Fruit fly (Drosophila melanogaster) whole organism, embryonic: ENCODE measurements around the gene Tom.

ENCODE experiments used
- CG10147 ChIP-seq: fragments of 200-800 bp; sonication (Bioruptor generic); optimal IDR thresholded peaks from 2 replicates; lab custom pipeline; 2019; ENCODE audit warnings: missing biosample characterization, mild to moderate bottlenecking, missing genetic modification characterization, moderate library complexity
- CG10267 ChIP-seq: fragments of 200-800 bp; sonication (Bioruptor generic); optimal IDR thresholded peaks from 2 replicates; lab custom pipeline; 2018; ENCODE audit warnings: missing biosample characterization, mild to moderate bottlenecking, missing genetic modification characterization, moderate library complexity
- CG10431 ChIP-seq: fragments of 200-800 bp; sonication (Bioruptor generic); optimal IDR thresholded peaks from 3 replicates; lab custom pipeline; 2018; ENCODE audit warnings: missing biosample characterization, mild to moderate bottlenecking, missing genetic modification characterization
- CG10462 ChIP-seq: fragments of 200-800 bp; sonication (Bioruptor generic); optimal IDR thresholded peaks from 2 replicates; lab custom pipeline; 2016; ENCODE audit warnings: missing biosample characterization, missing genetic modification characterization
- CG10543 ChIP-seq: fragments of 200-800 bp; sonication (Bioruptor generic); optimal IDR thresholded peaks from 3 replicates; lab custom pipeline; 2017; ENCODE audit warnings: missing biosample characterization, mild to moderate bottlenecking, missing genetic modification characterization, moderate library complexity
- CG10979 ChIP-seq: fragments of 200-800 bp; sonication (Bioruptor generic); optimal IDR thresholded peaks from 2 replicates; lab custom pipeline; 2018; ENCODE audit warnings: missing biosample characterization, mild to moderate bottlenecking, missing genetic modification characterization, moderate library complexity
- CG11085 ChIP-seq: fragments of 200-800 bp; sonication (Bioruptor generic); IDR thresholded peaks from 2 replicates; pipeline ENCODE4 v1.3.6; 2022; ENCODE audit warnings: missing biosample characterization, missing genetic modification characterization
- CG1233 ChIP-seq: fragments of 200-800 bp; sonication (Bioruptor generic); optimal IDR thresholded peaks from 4 replicates; lab custom pipeline; 2018; ENCODE audit warnings: missing biosample characterization, mild to moderate bottlenecking, missing genetic modification characterization
- CG12391 ChIP-seq: fragments of 200-800 bp; sonication (Bioruptor generic); optimal IDR thresholded peaks from 3 replicates; lab custom pipeline; 2018; ENCODE audit warnings: missing biosample characterization, mild to moderate bottlenecking, missing genetic modification characterization, moderate library complexity
- CG15073 ChIP-seq: fragments of 200-800 bp; sonication (Bioruptor generic); optimal IDR thresholded peaks from 2 replicates; lab custom pipeline; 2016; ENCODE audit warnings: missing biosample characterization, missing genetic modification characterization
- CG15479 ChIP-seq: fragments of 200-800 bp; sonication (Bioruptor generic); optimal IDR thresholded peaks from 3 replicates; lab custom pipeline; 2019; ENCODE audit warnings: missing biosample characterization, mild to moderate bottlenecking, missing genetic modification characterization, moderate library complexity
- CG17829 ChIP-seq: fragments of 200-800 bp; optimal IDR thresholded peaks from 2 replicates; lab custom pipeline; 2019; ENCODE audit warnings: missing biosample characterization, mild to moderate bottlenecking, missing genetic modification characterization, moderate library complexity
- CG2129 ChIP-seq: fragments of 200-800 bp; sonication (Bioruptor generic); IDR thresholded peaks from 2 replicates; pipeline ENCODE4 v1.3.6; 2022; ENCODE audit warnings: missing biosample characterization, missing genetic modification characterization; ENCODE audit not compliant: partially characterized antibody
- CG2678 ChIP-seq: fragments of 200-800 bp; sonication (Bioruptor generic); optimal IDR thresholded peaks from 3 replicates; lab custom pipeline; 2019; ENCODE audit warnings: missing biosample characterization, mild to moderate bottlenecking, missing genetic modification characterization, moderate library complexity
- CG2712 ChIP-seq: fragments of 200-800 bp; optimal IDR thresholded peaks from 3 replicates; lab custom pipeline; 2019; ENCODE audit warnings: missing biosample characterization, mild to moderate bottlenecking, missing genetic modification characterization, moderate library complexity
- CG31441 ChIP-seq: fragments of 200-800 bp; sonication (Bioruptor generic); IDR thresholded peaks from 2 replicates; pipeline ENCODE4 v1.3.6; 2022; ENCODE audit warnings: missing biosample characterization, missing genetic modification characterization
- CG4854 ChIP-seq: fragments of 200-800 bp; sonication (Bioruptor generic); optimal IDR thresholded peaks from 2 replicates; lab custom pipeline; 2016; ENCODE audit warnings: missing biosample characterization, missing genetic modification characterization, inconsistent platforms
- CG6683 ChIP-seq: fragments of 200-800 bp; sonication (Bioruptor generic); optimal IDR thresholded peaks from 2 replicates; lab custom pipeline; 2017; ENCODE audit warnings: missing biosample characterization, mild to moderate bottlenecking, missing genetic modification characterization, missing genetic modification reagents
- CG6765 ChIP-seq: fragments of 200-800 bp; sonication (Bioruptor generic); optimal IDR thresholded peaks from 3 replicates; lab custom pipeline; 2017; ENCODE audit warnings: missing biosample characterization, mild to moderate bottlenecking, missing genetic modification characterization
- CG7271 ChIP-seq: fragments of 200-800 bp; sonication (Bioruptor generic); optimal IDR thresholded peaks from 2 replicates; lab custom pipeline; 2018; ENCODE audit warnings: missing biosample characterization, mild to moderate bottlenecking, missing genetic modification characterization, moderate library complexity
- CG7928 ChIP-seq: fragments of 200-800 bp; sonication (Bioruptor generic); optimal IDR thresholded peaks from 2 replicates; lab custom pipeline; 2017; ENCODE audit warnings: missing biosample characterization, mild to moderate bottlenecking, missing genetic modification characterization
- CG8281 ChIP-seq: fragments of 200-800 bp; sonication (Bioruptor generic); optimal IDR thresholded peaks from 2 replicates; lab custom pipeline; 2018; ENCODE audit warnings: missing biosample characterization, mild to moderate bottlenecking, missing genetic modification characterization, moderate library complexity
- CG9215 ChIP-seq: fragments of 200-800 bp; sonication (Bioruptor generic); IDR thresholded peaks from 2 replicates; pipeline ENCODE4 v1.3.6; 2022; ENCODE audit warnings: missing biosample characterization, missing genetic modification characterization
- CG9437 ChIP-seq: fragments of 200-800 bp; sonication (Bioruptor generic); optimal IDR thresholded peaks from 2 replicates; lab custom pipeline; 2018; ENCODE audit warnings: missing biosample characterization, mild to moderate bottlenecking, missing genetic modification characterization
- CkIIα-i1 ChIP-seq: fragments of 200-800 bp; sonication (Bioruptor generic); IDR thresholded peaks from 2 replicates; pipeline ENCODE4 v1.3.6; 2022; ENCODE audit warnings: missing biosample characterization, missing genetic modification characterization
- CoRest ChIP-seq: fragments of 200-800 bp; sonication (Bioruptor generic); optimal IDR thresholded peaks from 3 replicates; lab custom pipeline; 2018; ENCODE audit warnings: missing biosample characterization, mild to moderate bottlenecking, missing genetic modification characterization, moderate library complexity
- D ChIP-seq, 2 experiments: fragments of 200-800 bp in 1 of 2; fragments of >200 bp in 1 of 2; sonication (Bioruptor generic) in 1 of 2; optimal IDR thresholded peaks; 2 replicates in 1 of 2; 3 replicates in 1 of 2; lab custom pipeline; 2017; ENCODE audit warnings: mild to moderate bottlenecking in 1 of 2, missing biosample characterization in 1 of 2, missing genetic modification characterization in 1 of 2, missing genetic modification reagents in 1 of 2
- GATAe ChIP-seq: fragments of 200-800 bp; sonication (Bioruptor generic); conservative IDR thresholded peaks from 2 replicates; pipeline ENCODE4 v1.3.6; 2022; ENCODE audit warnings: missing biosample characterization, missing genetic modification characterization
- Hey ChIP-seq: fragments of 200-800 bp; sonication (Bioruptor generic); optimal IDR thresholded peaks from 3 replicates; lab custom pipeline; 2018; ENCODE audit warnings: missing biosample characterization, mild to moderate bottlenecking, missing genetic modification characterization
- Hr78 ChIP-seq, 2 experiments: fragments of 200-800 bp in 1 of 2; fragments of >200 bp in 1 of 2; sonication (Bioruptor generic) in 1 of 2; optimal IDR thresholded peaks; 2 replicates each; lab custom pipeline; 2017 to 2019; ENCODE audit warnings: missing biosample characterization in 2 of 2, missing genetic modification characterization in 2 of 2, mild to moderate bottlenecking in 1 of 2, moderate library complexity in 1 of 2
- MESR4 ChIP-seq: fragments of 200-800 bp; sonication (Bioruptor generic); optimal IDR thresholded peaks from 2 replicates; lab custom pipeline; 2018; ENCODE audit warnings: missing biosample characterization, mild to moderate bottlenecking, missing genetic modification characterization, moderate library complexity
- Stat92E ChIP-seq, 3 experiments: fragments of >200 bp in 2 of 3; fragments of 200-800 bp in 1 of 3; sonication (Bioruptor generic) in 1 of 3; optimal IDR thresholded peaks; 2 replicates each; lab custom pipeline; 2017 to 2019; ENCODE audit warnings: missing biosample characterization in 3 of 3, missing genetic modification characterization in 3 of 3, mild to moderate bottlenecking in 1 of 3, moderate library complexity in 1 of 3
- chm ChIP-seq: fragments of 200-800 bp; sonication (Bioruptor generic); IDR thresholded peaks from 2 replicates; pipeline ENCODE4 v1.3.6; 2022; ENCODE audit warnings: missing biosample characterization, missing genetic modification characterization
- dmrt11E ChIP-seq: fragments of 200-800 bp; sonication (Bioruptor generic); optimal IDR thresholded peaks from 3 replicates; lab custom pipeline; 2018; ENCODE audit warnings: missing biosample characterization, mild to moderate bottlenecking, missing genetic modification characterization, moderate library complexity
- emc ChIP-seq: fragments of 200-800 bp; sonication (Bioruptor generic); optimal IDR thresholded peaks from 2 replicates; lab custom pipeline; 2016; ENCODE audit warnings: missing biosample characterization, missing genetic modification characterization
- gem ChIP-seq: fragments of 200-800 bp; sonication (Bioruptor generic); optimal IDR thresholded peaks from 2 replicates; lab custom pipeline; 2019; ENCODE audit warnings: missing biosample characterization, mild to moderate bottlenecking, missing genetic modification characterization, moderate library complexity
- lola ChIP-seq, 3 experiments: fragments of >200 bp in 2 of 3; fragments of 200-800 bp in 1 of 3; sonication (Bioruptor generic) in 1 of 3; optimal IDR thresholded peaks; 2 replicates each; lab custom pipeline; 2017 to 2019; ENCODE audit warnings: missing biosample characterization in 3 of 3, missing genetic modification characterization in 3 of 3, mild to moderate bottlenecking in 1 of 3, moderate library complexity in 1 of 3
- p53 ChIP-seq: fragments of 200-800 bp; sonication (Bioruptor generic); optimal IDR thresholded peaks from 2 replicates; lab custom pipeline; 2016; ENCODE audit warnings: missing biosample characterization, missing genetic modification characterization
- phol ChIP-seq: fragments of 200-800 bp; sonication (Bioruptor generic); optimal IDR thresholded peaks from 3 replicates; lab custom pipeline; 2018; ENCODE audit warnings: missing biosample characterization, mild to moderate bottlenecking, missing genetic modification characterization, moderate library complexity
- pnt ChIP-seq: fragments of 200-800 bp; sonication (Bioruptor generic); optimal IDR thresholded peaks from 3 replicates; lab custom pipeline; 2016; ENCODE audit warnings: missing biosample characterization, missing genetic modification characterization
- prd ChIP-seq, 3 experiments: fragments of >200 bp in 2 of 3; fragments of 200-800 bp in 1 of 3; sonication (Bioruptor generic) in 1 of 3; optimal IDR thresholded peaks in 2 of 3; IDR thresholded peaks in 1 of 3; 2 replicates in 2 of 3; 3 replicates in 1 of 3; pipeline versions ENCODE4 v1.3.6 to Lab custom; 2017 to 2022; ENCODE audit warnings: missing biosample characterization in 1 of 3, missing genetic modification characterization in 1 of 3
- sqz ChIP-seq: fragments of 200-800 bp; sonication (Bioruptor generic); optimal IDR thresholded peaks from 3 replicates; lab custom pipeline; 2018; ENCODE audit warnings: missing biosample characterization, mild to moderate bottlenecking, missing genetic modification characterization
- twi ChIP-seq: fragments of 200-800 bp; optimal IDR thresholded peaks from 2 replicates; lab custom pipeline; 2019; ENCODE audit warnings: missing biosample characterization, mild to moderate bottlenecking, missing genetic modification characterization, moderate library complexity
- vvl ChIP-seq: fragments of 200-800 bp; sonication (Bioruptor generic); IDR thresholded peaks from 2 replicates; pipeline ENCODE4 v1.3.6; 2022; ENCODE audit warnings: missing biosample characterization, missing genetic modification characterization
- z ChIP-seq: fragments of 200-800 bp; sonication (Bioruptor generic); IDR thresholded peaks from 3 replicates; pipeline ENCODE4 v1.3.6; 2022; ENCODE audit warnings: missing biosample characterization, missing genetic modification characterization
- zen ChIP-seq: fragments of 200-800 bp; sonication (Bioruptor generic); optimal IDR thresholded peaks from 3 replicates; lab custom pipeline; 2018; ENCODE audit warnings: missing biosample characterization, mild to moderate bottlenecking, missing genetic modification characterization, moderate library complexity

Tom gene

DNA sequence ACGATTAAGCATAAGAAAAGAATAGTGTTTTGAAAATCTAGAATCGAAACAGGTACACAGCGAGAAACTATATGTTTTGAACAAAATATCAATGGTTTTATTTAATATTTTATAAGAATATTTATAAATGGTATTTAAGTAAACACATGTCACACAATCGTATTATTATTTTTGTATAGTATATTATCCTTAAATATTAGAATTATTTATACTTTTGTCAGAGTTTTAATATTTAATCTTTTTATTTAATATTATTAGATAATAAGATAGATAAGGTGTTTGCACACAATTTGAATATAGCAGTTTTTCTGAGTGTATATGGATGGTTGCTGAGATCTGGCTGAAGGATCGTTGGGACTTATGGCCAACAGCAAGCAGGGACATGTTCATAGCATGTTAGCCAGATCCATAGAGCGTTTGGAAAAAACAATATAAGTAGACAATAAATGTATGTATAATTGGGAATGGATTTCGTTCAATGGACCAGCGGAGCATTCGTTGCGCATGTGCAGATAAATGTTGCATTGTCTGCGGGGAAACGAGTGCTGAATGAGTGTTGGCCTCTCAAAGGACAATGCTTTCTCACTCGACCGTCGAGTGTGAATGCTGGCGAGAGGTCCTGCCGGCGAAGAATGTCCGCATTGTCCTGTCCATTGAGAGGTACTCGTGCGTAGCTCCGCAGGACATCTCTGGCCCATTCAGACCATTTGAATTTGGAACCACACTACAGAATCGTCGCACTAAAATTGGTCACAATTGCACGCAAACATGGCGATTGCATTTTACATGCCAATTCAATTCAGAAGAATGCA lies 16.1 kb upstream of the Tom start (continued):
- TF ChIP-seq dmrt11E (tag; lab: Kevin White, UChicago) (peak; percentile 58), GATAe (GFP tag; lab: Robert Waterston, UW) (no peak), CG11085 (GFP tag; lab: Robert Waterston, UW) (no peak), twi (tag; lab: Kevin White, UChicago) (peak; percentile 97), CkIIα-i1 (GFP tag; lab: Robert Waterston, UW) (no peak), chm (GFP tag; lab: Robert Waterston, UW) (no peak), prd (optimal IDR thresholded peaks at IDR 0.05; lab: Kevin White, UChicago) (no peak), prd (GFP tag; IDR thresholded peaks at IDR 0.05; lab: Robert Waterston, UW) (peak; percentile 37; the same call in 2 of the 3 replicates), CG10431 (no peak), CG10267 (peak; percentile 23), CG7271 (tag; lab: Kevin White, UChicago) (peak; percentile 9), emc (GFP tag; lab: Kevin White, UChicago) (no peak), lola (GFP tag; optimal IDR thresholded peaks at IDR 0.05; lab: Kevin White, UChicago) (peak in 1 of 3 experiments; percentile 51), CG10462 (GFP tag; lab: Kevin White, UChicago) (no peak), CG1233 (GFP tag; lab: Kevin White, UChicago) (no peak), CG31441 (0 out of 2 replicates have a peak, but pooled peaks have one; percentile 17), CG2678 (tag; lab: Kevin White, UChicago) (no peak), pnt (GFP tag; lab: Kevin White, UChicago) (no peak), CG7928 (GFP tag; lab: Kevin White, UChicago) (no peak), CG15479 (GFP tag; lab: Kevin White, UChicago) (peak; percentile 59), CoRest (tag; lab: Kevin White, UChicago) (no peak), CG2712 (peak; percentile 53), phol (tag; lab: Kevin White, UChicago) (peak; percentile 12), CG6683 (no peak), CG10979 (tag; lab: Kevin White, UChicago) (peak; percentile 37), Hr78 (GFP tag; optimal IDR thresholded peaks at IDR 0.05; lab: Kevin White, UChicago) (no peak), zen (tag; lab: Kevin White, UChicago) (peak; percentile 8), CG9215 (no peak), CG4854 (GFP tag; lab: Kevin White, UChicago) (no peak), CG8281 (tag; lab: Kevin White, UChicago) (no peak), CG10543 (GFP tag; lab: Kevin White, UChicago) (no peak), CG15073 (GFP tag; lab: Kevin White, UChicago) (no peak), z (0 out of 3 replicates have a peak, but pooled peaks have one; percentile 38), CG10147 (GFP tag; lab: Kevin White, UChicago) (no peak), CG6765 (GFP tag; lab: Kevin White, UChicago) (no peak), Hey (no peak), vvl (GFP tag; lab: Robert Waterston, UW) (no peak), CG2129 (no peak), D (optimal IDR thresholded peaks at IDR 0.05; lab: Kevin White, UChicago) (peak; percentile 100), D (GFP tag; optimal IDR thresholded peaks at IDR 0.05; lab: Kevin White, UChicago) (no peak), gem (peak; percentile 27), MESR4 (no peak), CG9437 (no peak), Stat92E (GFP tag; optimal IDR thresholded peaks at IDR 0.05; lab: Kevin White, UChicago) (no peak), sqz (GFP tag; lab: Kevin White, UChicago) (no peak), p53 (GFP tag; lab: Kevin White, UChicago) (peak; percentile 28), CG17829 (peak; percentile 39), CG12391 (tag; lab: Kevin White, UChicago) (peak; percentile 20)
